Worm (Caenorhabditis elegans): ENCODE results near the gene H35N09.1.

Gene H35N09.1

DNA sequence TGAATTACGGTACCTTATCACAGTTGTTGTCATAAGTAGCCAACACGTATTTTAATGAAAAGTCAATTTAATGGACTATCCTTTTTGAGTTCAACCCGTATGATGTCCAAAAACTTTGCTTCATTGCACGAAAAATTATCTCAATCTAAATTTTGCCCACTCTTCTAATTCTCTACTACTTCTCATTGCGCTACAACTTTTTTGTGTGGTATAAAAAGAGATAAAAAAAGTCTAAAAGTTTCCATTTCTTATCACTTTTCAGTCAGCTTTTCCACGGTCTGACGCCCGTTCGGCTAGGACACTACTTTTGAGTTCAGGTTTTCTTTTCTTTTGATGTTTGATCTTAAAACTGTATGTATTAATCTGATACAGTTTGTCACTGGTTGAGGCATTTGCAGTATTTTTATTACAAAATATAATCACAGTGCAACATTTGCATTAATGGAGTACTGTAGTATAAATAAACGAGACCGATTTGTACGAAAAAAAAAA is 37.3 kb upstream of the H35N09.1 start:
- TF ChIP-seq R02D3.7 (tag; optimal IDR thresholded peaks at IDR 0.05), result no peak
- TF ChIP-seq C34F6.9 (tag; optimal IDR thresholded peaks at IDR 0.05), result no peak
- TF ChIP-seq sma-9 (GFP tag; optimal IDR thresholded peaks at IDR 0.05), result peak; percentile 58
- no peak for TF ChIP-seq sma-9 (tag; optimal IDR thresholded peaks at IDR 0.05)
- TF ChIP-seq unc-55 (GFP tag; optimal IDR thresholded peaks at IDR 0.05), result no peak
- no peak for TF ChIP-seq nhr-10 (tag; optimal IDR thresholded peaks at IDR 0.05)
- no peak for TF ChIP-seq gmeb-1 (tag; optimal IDR thresholded peaks at IDR 0.05)
- TF ChIP-seq fos-1 (tag; optimal IDR thresholded peaks at IDR 0.05), result peak; percentile 30
- no peak for TF ChIP-seq blmp-1 (tag; optimal IDR thresholded peaks at IDR 0.05; ENCODE audit: insufficient read depth)
- TF ChIP-seq nhr-23 (tag; optimal IDR thresholded peaks at IDR 0.05), result no peak

DNA sequence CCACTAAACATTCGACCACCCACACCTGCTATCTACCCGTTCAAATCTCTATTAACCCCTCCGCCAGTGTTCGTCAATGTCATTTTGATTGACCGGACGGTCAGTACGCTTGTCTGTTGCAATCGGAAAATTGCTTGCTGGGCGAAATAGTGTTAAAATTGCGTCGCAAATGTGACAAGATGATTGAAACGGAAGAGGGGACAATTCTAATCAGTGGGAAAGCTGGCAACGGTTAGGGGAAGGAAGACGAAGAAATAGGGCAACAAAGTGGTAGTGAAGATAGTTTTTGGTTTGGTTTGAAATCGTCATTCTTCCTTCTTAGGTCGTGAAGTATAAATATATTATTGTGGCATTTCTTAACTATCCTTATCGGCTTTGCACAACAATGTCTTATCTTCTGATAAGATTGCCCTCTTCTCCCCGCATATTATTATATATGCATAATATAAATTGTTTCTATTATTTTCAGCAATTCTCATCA is 36.7 kb upstream of the H35N09.1 start:
- no peak for TF ChIP-seq sma-9 (GFP tag; optimal IDR thresholded peaks at IDR 0.05)
- no peak for TF ChIP-seq sma-9 (tag; optimal IDR thresholded peaks at IDR 0.05)
- no peak for TF ChIP-seq aly-2 (tag; optimal IDR thresholded peaks at IDR 0.05)
- TF ChIP-seq lsy-2 (tag; optimal IDR thresholded peaks at IDR 0.05), result no peak
- no peak for TF ChIP-seq ztf-4 (tag; optimal IDR thresholded peaks at IDR 0.05)
- peak; percentile 24 for TF ChIP-seq nhr-21 (tag; optimal IDR thresholded peaks at IDR 0.05)
- no peak for TF ChIP-seq nhr-6 (tag; optimal IDR thresholded peaks at IDR 0.05)
- TF ChIP-seq fos-1 (tag; optimal IDR thresholded peaks at IDR 0.05), result peak; percentile 61
- TF ChIP-seq ceh-16 (tag; optimal IDR thresholded peaks at IDR 0.05), result peak; percentile 31

DNA sequence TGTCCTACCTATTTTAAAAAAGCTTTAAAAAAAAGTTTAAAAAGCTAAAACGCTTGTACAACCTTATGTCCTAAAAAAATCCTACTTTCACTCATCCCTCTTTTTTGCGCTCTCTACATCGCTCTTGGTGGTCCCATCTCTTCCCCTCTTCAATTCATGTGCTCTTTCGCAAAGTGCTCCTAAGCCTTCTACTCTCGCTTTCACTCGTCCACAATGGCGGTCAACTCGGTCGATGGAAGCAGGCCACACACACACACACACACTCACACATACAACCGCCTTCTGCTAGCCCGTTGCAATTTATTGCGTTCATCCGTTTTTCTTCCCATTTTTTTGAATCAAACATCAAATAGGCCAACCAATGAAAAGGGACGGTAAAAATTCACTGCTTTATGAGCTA is 36.0 kb upstream of the H35N09.1 start:
- TF ChIP-seq ZK546.5 (tag; optimal IDR thresholded peaks at IDR 0.05) (no peak), lin-13 (GFP tag; optimal IDR thresholded peaks at IDR 0.05) (no peak), sem-4 (tag; optimal IDR thresholded peaks at IDR 0.05) (no peak), Y55F3AM.14 (GFP tag; optimal IDR thresholded peaks at IDR 0.05) (no peak), C34F6.9 (tag; optimal IDR thresholded peaks at IDR 0.05) (peak; percentile 6), nhr-129 (tag; optimal IDR thresholded peaks at IDR 0.05) (peak; percentile 22), nhr-23 (tag; optimal IDR thresholded peaks at IDR 0.05) (no peak), unc-55 (GFP tag; optimal IDR thresholded peaks at IDR 0.05) (peak; percentile 21), gmeb-1 (tag; optimal IDR thresholded peaks at IDR 0.05) (no peak), nhr-10 (tag; optimal IDR thresholded peaks at IDR 0.05) (no peak), fos-1 (tag; optimal IDR thresholded peaks at IDR 0.05) (no peak), mbf-1 (tag; optimal IDR thresholded peaks at IDR 0.05) (no peak), aly-2 (tag; optimal IDR thresholded peaks at IDR 0.05) (no peak), nhr-21 (tag; optimal IDR thresholded peaks at IDR 0.05) (no peak), mdl-1 (tag; optimal IDR thresholded peaks at IDR 0.05) (peak in 1 of 2 experiments; percentile 6)

DNA sequence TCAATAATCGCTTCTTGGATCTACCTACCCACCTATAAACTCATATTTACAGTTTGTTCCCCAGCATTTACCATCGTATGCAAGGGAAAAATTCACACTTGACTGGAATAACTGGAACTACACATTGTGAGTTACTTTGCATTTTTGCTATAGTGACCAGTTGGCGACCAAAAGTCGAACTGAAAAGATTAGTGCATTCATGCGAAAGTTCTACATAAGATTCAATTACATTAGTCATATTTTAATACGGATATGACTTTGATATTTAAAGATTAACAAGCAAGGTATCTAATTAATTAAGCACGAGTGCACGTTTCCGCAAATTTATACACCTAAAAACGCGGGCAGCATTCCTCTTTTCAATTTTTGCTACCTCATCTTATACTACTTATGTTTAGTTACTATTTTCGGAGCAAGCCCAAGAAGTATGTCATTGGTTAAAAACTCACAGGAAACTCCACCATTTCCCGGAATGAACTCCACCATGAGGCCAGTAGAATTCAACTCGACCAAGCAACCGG is 34.1 kb upstream of the H35N09.1 start, which contains the start of gene jmjd-3.1:
Gene jmjd-3.1, plus strand, starts transcription at position 51 of the 521 bp plus-strand sequence.
- TF ChIP-seq nhr-25 (tag; optimal IDR thresholded peaks at IDR 0.05) (no peak), peb-1 (tag; optimal IDR thresholded peaks at IDR 0.05) (no peak), sem-4 (tag; optimal IDR thresholded peaks at IDR 0.05) (no peak), Y55F3AM.14 (GFP tag; optimal IDR thresholded peaks at IDR 0.05) (no peak), zag-1 (tag; optimal IDR thresholded peaks at IDR 0.05) (no peak), egl-27 (tag; optimal IDR thresholded peaks at IDR 0.05) (no peak), nhr-12 (tag; optimal IDR thresholded peaks at IDR 0.05) (no peak), crh-2 (tag; optimal IDR thresholded peaks at IDR 0.05) (no peak), ceh-82 (tag; optimal IDR thresholded peaks at IDR 0.05) (no peak), snpc-4 (tag; optimal IDR thresholded peaks at IDR 0.05) (no peak), nhr-237 (tag; optimal IDR thresholded peaks at IDR 0.05) (no peak), unc-55 (GFP tag; optimal IDR thresholded peaks at IDR 0.05) (no peak), sma-9 (GFP tag; optimal IDR thresholded peaks at IDR 0.05) (no peak), sma-9 (tag; optimal IDR thresholded peaks at IDR 0.05) (no peak), dmd-4 (tag; optimal IDR thresholded peaks at IDR 0.05) (no peak), nhr-21 (tag; optimal IDR thresholded peaks at IDR 0.05) (no peak), F13H6.1 (tag; optimal IDR thresholded peaks at IDR 0.05) (no peak), lin-13 (GFP tag; optimal IDR thresholded peaks at IDR 0.05) (no peak), lin-11 (tag; optimal IDR thresholded peaks at IDR 0.05) (no peak), gmeb-1 (tag; optimal IDR thresholded peaks at IDR 0.05) (no peak)
